Fruit fly (Drosophila melanogaster) whole organism: ENCODE data around the gene Wdfy2.

Experiments
- CG8478 ChIP-seq: fragments of >200 bp; optimal IDR thresholded peaks from 2 replicates; lab custom pipeline; 2018; ENCODE audit warnings: inconsistent platforms
- EcR ChIP-seq, 2 experiments: fragments of >200 bp; optimal IDR thresholded peaks; 2 replicates each; lab custom pipeline; 2017; ENCODE audit warnings: missing biosample characterization in 2 of 2, missing genetic modification characterization in 2 of 2, missing genetic modification reagents in 2 of 2
- pan ChIP-seq: fragments of >200 bp; optimal IDR thresholded peaks from 2 replicates; lab custom pipeline; 2017
- psq ChIP-seq: fragments of >200 bp; optimal IDR thresholded peaks from 2 replicates; lab custom pipeline; 2017
- usp ChIP-seq: fragments of >200 bp; optimal IDR thresholded peaks from 2 replicates; lab custom pipeline; 2017; ENCODE audit warnings: missing biosample characterization, missing genetic modification characterization, mixed read lengths

DNA sequence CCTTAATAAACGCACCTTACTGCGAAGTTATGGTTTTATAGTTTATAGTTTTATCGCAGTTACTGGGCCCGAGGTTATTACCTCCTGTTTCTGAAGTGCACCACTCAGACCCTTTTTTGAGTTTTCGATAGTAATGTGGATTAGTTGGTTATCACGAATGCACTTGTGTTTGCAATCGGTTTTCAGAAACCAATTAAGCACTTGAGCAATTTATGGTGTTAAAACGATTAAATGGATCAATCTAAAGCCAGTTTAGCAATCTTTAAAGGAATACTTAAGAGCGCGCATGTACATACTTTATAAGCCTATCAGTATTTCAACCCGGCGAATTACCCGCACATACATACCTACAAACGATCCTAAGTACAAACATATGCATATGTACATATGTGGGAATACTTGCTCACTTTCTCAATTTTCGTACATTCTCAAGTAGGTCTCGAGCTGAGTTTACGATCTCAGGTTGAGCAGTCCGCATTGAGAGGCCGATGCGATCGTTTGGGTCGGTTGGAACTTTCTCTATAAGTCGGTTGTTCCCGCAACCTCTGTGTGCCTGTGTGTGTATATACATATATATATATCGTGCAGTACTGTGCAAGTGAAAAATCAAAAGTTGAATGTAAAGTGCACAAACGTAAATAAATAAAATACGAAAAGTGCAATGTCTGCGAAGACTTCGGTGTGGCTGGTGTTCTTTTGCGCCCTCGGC lies 34.3 kb downstream of the Wdfy2 start, which contains the start of the genes LManI and LManII:
- no peak for TF ChIP-seq psq (lab: Kevin White, UChicago)
- no peak for TF ChIP-seq pan
- no peak for TF ChIP-seq usp
- no peak for TF ChIP-seq EcR (GFP tag; optimal IDR thresholded peaks at IDR 0.05; lab: Kevin White, UChicago)
- no peak for TF ChIP-seq CG8478
